Fruit fly (Drosophila melanogaster): ENCODE data around the gene Pi3K92E.

Pi3K92E gene

DNA sequence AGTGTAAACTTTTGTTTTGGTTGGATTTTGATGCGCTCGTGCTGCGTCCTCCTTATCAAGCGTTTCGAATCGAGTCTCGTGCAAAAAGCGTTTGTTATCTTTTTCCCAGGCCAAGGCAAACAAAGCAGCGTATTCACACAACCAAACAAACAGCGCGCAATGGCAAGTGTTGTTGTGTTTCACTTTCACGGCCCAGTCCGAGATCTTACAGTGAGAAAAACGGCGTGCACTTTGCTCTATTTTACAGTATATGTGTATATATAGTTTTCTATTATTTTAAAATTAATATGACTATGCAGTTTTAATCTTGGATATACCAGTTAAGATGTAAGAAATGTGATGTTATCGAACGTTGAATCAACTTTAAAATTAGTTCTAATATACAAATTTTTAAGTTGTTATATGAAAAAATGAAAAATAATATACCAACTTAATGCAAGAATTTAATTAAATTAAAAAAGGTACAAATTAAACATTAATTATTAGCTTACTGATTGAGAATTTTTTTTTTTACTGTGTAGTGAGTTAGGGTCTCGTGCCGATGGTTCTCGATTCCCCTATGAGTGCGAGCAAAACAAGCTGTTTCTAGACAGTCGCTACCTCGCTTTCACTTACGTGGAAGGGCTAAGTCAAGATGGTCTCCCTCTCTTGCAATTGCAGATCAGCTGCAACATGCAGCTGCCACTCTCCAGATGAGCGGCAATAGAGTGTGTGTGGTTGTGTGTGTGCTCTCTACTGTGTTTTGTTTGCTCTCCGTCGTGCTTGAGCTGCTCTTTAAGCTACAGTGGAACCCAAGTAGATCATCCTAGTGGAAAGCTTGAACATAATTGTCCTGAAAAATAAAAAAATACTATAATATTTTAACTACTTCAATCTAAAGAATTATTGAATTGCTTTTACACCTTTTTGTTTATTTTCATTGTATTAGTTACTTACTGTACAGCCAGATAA, 40.1 kb downstream of the Pi3K92E start (continued):
- TF ChIP-seq CG9215 (GFP tag; IDR thresholded peaks at IDR 0.05) (peak; percentile 66), aop (GFP tag; IDR thresholded peaks at IDR 0.05) (no peak), nmo (GFP tag; optimal IDR thresholded peaks at IDR 0.05) (peak; percentile 98), CG10147 (GFP tag; optimal IDR thresholded peaks at IDR 0.05) (peak; percentile 89), Atf3 (GFP tag; optimal IDR thresholded peaks at IDR 0.05) (no peak), B-H1 (GFP tag; IDR thresholded peaks at IDR 0.05) (peak; percentile 10; the same call in 2 of the 3 replicates), Atf-2 (GFP tag; optimal IDR thresholded peaks at IDR 0.05) (no peak), CG10462 (GFP tag; optimal IDR thresholded peaks at IDR 0.05) (peak; percentile 76), HmgD (GFP tag; optimal IDR thresholded peaks at IDR 0.05) (no peak), cwo (GFP tag; optimal IDR thresholded peaks at IDR 0.05) (peak; percentile 99), Fer3 (tag; optimal IDR thresholded peaks at IDR 0.05) (peak; percentile 81), ara (GFP tag; IDR thresholded peaks at IDR 0.05) (peak; percentile 55), crp (GFP tag; optimal IDR thresholded peaks at IDR 0.05) (peak in 1 of 2 experiments; percentile 35), Six4 (GFP tag; optimal IDR thresholded peaks at IDR 0.05) (peak; percentile 91), CG18476 (GFP tag; optimal IDR thresholded peaks at IDR 0.05) (peak; percentile 81), chn (GFP tag; optimal IDR thresholded peaks at IDR 0.05) (no peak), nom (GFP tag; optimal IDR thresholded peaks at IDR 0.05) (peak; percentile 88), CG8359 (GFP tag; optimal IDR thresholded peaks at IDR 0.05; ENCODE audit: borderline replicate concordance) (peak; percentile 69), Abd-B (GFP tag; optimal IDR thresholded peaks at IDR 0.05) (peak; percentile 92), fd3F (GFP tag; optimal IDR thresholded peaks at IDR 0.05) (peak; percentile 72), CG2889 (GFP tag; IDR thresholded peaks at IDR 0.05) (peak; percentile 53; the same call in 1 of the 3 replicates), seq (GFP tag; IDR thresholded peaks at IDR 0.05) (0 out of 2 replicates have a peak, but pooled peaks have one; percentile 48), jumu (GFP tag; optimal IDR thresholded peaks at IDR 0.05) (peak; percentile 9), dan (GFP tag; IDR thresholded peaks at IDR 0.05) (no peak), tx (GFP tag; optimal IDR thresholded peaks at IDR 0.05) (no peak), CG1603 (tag; optimal IDR thresholded peaks at IDR 0.05) (peak; percentile 54), CG6689 (GFP tag; IDR thresholded peaks at IDR 0.05) (peak; percentile 92), CG30431 (GFP tag; optimal IDR thresholded peaks at IDR 0.05) (peak; percentile 68), CG4404 (GFP tag; IDR thresholded peaks at IDR 0.05) (peak; percentile 81), CG8388 (GFP tag; optimal IDR thresholded peaks at IDR 0.05) (peak; percentile 96), slbo (GFP tag; IDR thresholded peaks at IDR 0.05) (peak; percentile 76), CG34376 (GFP tag; optimal IDR thresholded peaks at IDR 0.05) (peak; percentile 36), gcm2 (GFP tag; optimal IDR thresholded peaks at IDR 0.05) (no peak), nau (GFP tag; optimal IDR thresholded peaks at IDR 0.05) (peak; percentile 51), CG4328 (GFP tag; optimal IDR thresholded peaks at IDR 0.05) (peak; percentile 83), CG10565 (GFP tag; optimal IDR thresholded peaks at IDR 0.05) (peak; percentile 10), Dp (GFP tag; optimal IDR thresholded peaks at IDR 0.05) (no peak), Doc3 (GFP tag; IDR thresholded peaks at IDR 0.05; ENCODE audit: partially characterized antibody) (no peak), CG3163 (GFP tag; optimal IDR thresholded peaks at IDR 0.05) (no peak), dysf (GFP tag; IDR thresholded peaks at IDR 0.05) (peak; percentile 88), Adf1 (GFP tag; IDR thresholded peaks at IDR 0.05) (no peak; the same call in 1 of the 2 replicates), BEAF-32 (GFP tag; optimal IDR thresholded peaks at IDR 0.05) (no peak), Sry-β (GFP tag; optimal IDR thresholded peaks at IDR 0.05) (peak; percentile 29), croc (GFP tag; conservative IDR thresholded peaks at IDR 0.05) (peak; percentile 92), Fer2 (tag; optimal IDR thresholded peaks at IDR 0.05) (peak; percentile 58), HLHmδ (GFP tag; optimal IDR thresholded peaks at IDR 0.05) (peak; percentile 78), Gug (GFP tag; IDR thresholded peaks at IDR 0.05) (peak; percentile 58; the same call in 2 of the 4 replicates), odd (GFP tag; optimal IDR thresholded peaks at IDR 0.05) (peak; percentile 85)

All from whole organism, embryonic.